Worm (Caenorhabditis elegans) whole organism, L1 larva: ENCODE results near the gene nhr-164.

Source experiments
- C16A3.4 ChIP-seq: fragments of 150-350 bp; optimal IDR thresholded peaks from 2 replicates; lab custom pipeline; 2014; ENCODE audit warnings: missing biosample characterization, missing genetic modification characterization
- C34B4.2 ChIP-seq: sonication (generic microtip); optimal IDR thresholded peaks from 2 replicates; lab custom pipeline; 2017; ENCODE audit warnings: mild to moderate bottlenecking, missing genetic modification characterization, missing compliant biosample characterization
- alr-1 ChIP-seq: fragments of 200-800 bp; sonication (Bioruptor generic); optimal IDR thresholded peaks from 2 replicates; lab custom pipeline; 2018; ENCODE audit warnings: borderline replicate concordance, mild to moderate bottlenecking, missing genetic modification characterization, missing compliant biosample characterization
- aly-2 ChIP-seq: fragments of 150-350 bp; optimal IDR thresholded peaks from 2 replicates; lab custom pipeline; 2014; ENCODE audit warnings: missing biosample characterization, missing genetic modification characterization
- ama-1 ChIP-seq: fragments of 150-350 bp; optimal IDR thresholded peaks from 2 replicates; lab custom pipeline; 2014
- ceh-63 ChIP-seq: fragments of 200-800 bp; sonication (Bioruptor generic); optimal IDR thresholded peaks from 2 replicates; lab custom pipeline; 2018; ENCODE audit warnings: mild to moderate bottlenecking, missing genetic modification characterization, missing compliant biosample characterization
- ceh-8 ChIP-seq: fragments of 200-800 bp; sonication (Bioruptor generic); optimal IDR thresholded peaks from 2 replicates; lab custom pipeline; 2018; ENCODE audit warnings: mild to moderate bottlenecking, missing genetic modification characterization, moderate library complexity, missing compliant biosample characterization
- ceh-90 ChIP-seq: sonication (generic microtip); optimal IDR thresholded peaks from 2 replicates; lab custom pipeline; 2016; ENCODE audit warnings: missing genetic modification characterization, missing compliant biosample characterization
- efl-3 ChIP-seq: fragments of 200-800 bp; sonication (Bioruptor generic); optimal IDR thresholded peaks from 2 replicates; lab custom pipeline; 2018; ENCODE audit warnings: mild to moderate bottlenecking, missing genetic modification characterization, missing compliant biosample characterization
- elt-2 ChIP-seq: sonication (generic microtip); optimal IDR thresholded peaks from 2 replicates; lab custom pipeline; 2016; ENCODE audit warnings: missing genetic modification characterization, mild to moderate bottlenecking, inconsistent platforms, missing compliant biosample characterization, missing genetic modification reagents
- fkh-10 ChIP-seq: sonication (generic microtip); optimal IDR thresholded peaks from 2 replicates; lab custom pipeline; 2017; ENCODE audit warnings: missing biosample characterization, missing genetic modification reagents, missing genetic modification characterization
- fkh-4 ChIP-seq: sonication (generic microtip); optimal IDR thresholded peaks from 2 replicates; lab custom pipeline; 2016; ENCODE audit warnings: missing compliant biosample characterization, missing genetic modification characterization, borderline replicate concordance
- fkh-8 ChIP-seq: sonication (generic microtip); optimal IDR thresholded peaks from 2 replicates; lab custom pipeline; 2016; ENCODE audit warnings: mild to moderate bottlenecking, missing genetic modification characterization, missing compliant biosample characterization
- fos-1 ChIP-seq: fragments of 150-350 bp; optimal IDR thresholded peaks from 2 replicates; lab custom pipeline; 2014; ENCODE audit warnings: missing biosample characterization, missing genetic modification characterization
- hpl-2 ChIP-seq: fragments of 150-350 bp; optimal IDR thresholded peaks from 2 replicates; lab custom pipeline; 2014; ENCODE audit warnings: missing biosample characterization, missing genetic modification reagents, missing genetic modification characterization
- irx-1 ChIP-seq: sonication (generic microtip); optimal IDR thresholded peaks from 2 replicates; lab custom pipeline; 2016; ENCODE audit warnings: missing genetic modification characterization, missing compliant biosample characterization
- isw-1 ChIP-seq: fragments of 200-800 bp; sonication (Bioruptor generic); IDR thresholded peaks from 2 replicates; pipeline ENCODE4 v1.3.6; 2022; ENCODE audit warnings: missing genetic modification characterization, missing compliant biosample characterization
- jun-1 ChIP-seq: fragments of 150-350 bp; optimal IDR thresholded peaks from 2 replicates; lab custom pipeline; 2014; ENCODE audit warnings: missing biosample characterization, missing genetic modification reagents, missing genetic modification characterization
- lin-13 ChIP-seq: fragments of 150-350 bp; optimal IDR thresholded peaks from 2 replicates; lab custom pipeline; 2014; ENCODE audit warnings: missing biosample characterization, missing genetic modification reagents, missing genetic modification characterization
- lin-14 ChIP-seq: fragments of 200-800 bp; sonication (Bioruptor generic); optimal IDR thresholded peaks from 2 replicates; lab custom pipeline; 2018; ENCODE audit warnings: mild to moderate bottlenecking, missing genetic modification characterization, moderate library complexity, missing compliant biosample characterization
- lin-15B ChIP-seq: fragments of 150-350 bp; sonication (generic microtip); optimal IDR thresholded peaks from 3 replicates; lab custom pipeline; 2014; ENCODE audit warnings: missing biosample characterization, missing genetic modification characterization
- lir-3 ChIP-seq: sonication (generic microtip); optimal IDR thresholded peaks from 2 replicates; lab custom pipeline; 2016; ENCODE audit warnings: mild to moderate bottlenecking, missing genetic modification characterization, moderate library complexity, missing compliant biosample characterization; ENCODE audit not compliant: poor library complexity
- mdl-1 ChIP-seq, 2 experiments: fragments of 150-350 bp; optimal IDR thresholded peaks; 2 replicates each; lab custom pipeline; 2014 to 2017; ENCODE audit warnings: missing biosample characterization in 2 of 2, missing genetic modification characterization in 2 of 2, inconsistent platforms in 1 of 2
- mep-1 ChIP-seq: fragments of 150-350 bp; optimal IDR thresholded peaks from 2 replicates; lab custom pipeline; 2014; ENCODE audit warnings: missing biosample characterization, missing genetic modification characterization
- nhr-11 ChIP-seq: fragments of 150-350 bp; optimal IDR thresholded peaks from 2 replicates; lab custom pipeline; 2014; ENCODE audit warnings: missing biosample characterization, missing genetic modification characterization
- nhr-237 ChIP-seq: fragments of 150-350 bp; optimal IDR thresholded peaks from 2 replicates; lab custom pipeline; 2014; ENCODE audit warnings: missing biosample characterization, missing genetic modification characterization
- nhr-71 ChIP-seq: sonication (generic microtip); optimal IDR thresholded peaks from 2 replicates; lab custom pipeline; 2016; ENCODE audit warnings: mild to moderate bottlenecking, missing genetic modification characterization, moderate library complexity, missing compliant biosample characterization
- nhr-84 ChIP-seq: sonication (generic microtip); optimal IDR thresholded peaks from 2 replicates; lab custom pipeline; 2017; ENCODE audit warnings: missing biosample characterization, missing genetic modification characterization
- nhr-85 ChIP-seq: sonication (generic microtip); peaks from one replicate; lab custom pipeline; 2016; ENCODE audit warnings: missing genetic modification characterization, inconsistent platforms, missing compliant biosample characterization
- pqm-1 ChIP-seq: sonication (generic microtip); optimal IDR thresholded peaks from 3 replicates; lab custom pipeline; 2017; ENCODE audit warnings: missing biosample characterization, missing genetic modification characterization
- skn-1 ChIP-seq: fragments of 150-350 bp; optimal IDR thresholded peaks from 2 replicates; lab custom pipeline; 2014; ENCODE audit warnings: missing biosample characterization, missing genetic modification characterization
- snpc-4 ChIP-seq: fragments of 150-350 bp; optimal IDR thresholded peaks from 2 replicates; lab custom pipeline; 2014; ENCODE audit warnings: missing biosample characterization, missing genetic modification characterization
- sptf-1 ChIP-seq: fragments of 150-350 bp; optimal IDR thresholded peaks from 2 replicates; lab custom pipeline; 2014; ENCODE audit warnings: missing biosample characterization, missing genetic modification characterization
- sup-37 ChIP-seq: fragments of 200-800 bp; sonication (Bioruptor generic); optimal IDR thresholded peaks from 2 replicates; lab custom pipeline; 2018; ENCODE audit warnings: mild to moderate bottlenecking, missing genetic modification characterization, missing compliant biosample characterization
- tbx-2 ChIP-seq: sonication (generic microtip); optimal IDR thresholded peaks from 2 replicates; lab custom pipeline; 2016; ENCODE audit warnings: missing genetic modification characterization, missing compliant biosample characterization
- tlp-1 ChIP-seq: fragments of 150-350 bp; optimal IDR thresholded peaks from 2 replicates; lab custom pipeline; 2014; ENCODE audit warnings: missing biosample characterization, missing genetic modification characterization
- unc-130 ChIP-seq: fragments of 150-350 bp; optimal IDR thresholded peaks from 2 replicates; lab custom pipeline; 2017; ENCODE audit warnings: missing biosample characterization, missing genetic modification characterization, inconsistent platforms
- unc-30 ChIP-seq: sonication (generic microtip); optimal IDR thresholded peaks from 2 replicates; lab custom pipeline; 2017; ENCODE audit warnings: missing biosample characterization, missing genetic modification characterization
- unc-86 ChIP-seq: sonication (generic microtip); optimal IDR thresholded peaks from 2 replicates; lab custom pipeline; 2016; ENCODE audit warnings: missing genetic modification characterization, missing compliant biosample characterization
- zag-1 ChIP-seq: fragments of 150-350 bp; optimal IDR thresholded peaks from 2 replicates; lab custom pipeline; 2014; ENCODE audit warnings: missing biosample characterization, missing genetic modification characterization
- ztf-4 ChIP-seq: fragments of 150-350 bp; optimal IDR thresholded peaks from 2 replicates; lab custom pipeline; 2014; ENCODE audit warnings: missing biosample characterization, missing genetic modification characterization

nhr-164 gene

ce11 chrV:15244456-15244855 is 8.9 kb upstream of the nhr-164 start, which contains the start of gene kin-30:
Gene kin-30 (plus strand): TSS chrV:15244756.
- no peak for TF ChIP-seq skn-1 (tag; lab: Kevin White, UChicago)
- no peak for TF ChIP-seq isw-1 (GFP tag; lab: Robert Waterston, UW)
- no peak for TF ChIP-seq nhr-85 (tag; lab: Kevin White, UChicago)
- no peak for TF ChIP-seq snpc-4 (tag; lab: Kevin White, UChicago)
- TF ChIP-seq zag-1 (tag; lab: Kevin White, UChicago) = no peak
- no peak for TF ChIP-seq tbx-2
- no peak for TF ChIP-seq lin-13
- TF ChIP-seq fkh-8 (tag; lab: Kevin White, UChicago) = no peak
- no peak for TF ChIP-seq ama-1 (lab: Kevin White, UChicago)
- TF ChIP-seq unc-30 (tag; lab: Kevin White, UChicago) = no peak
- TF ChIP-seq ztf-4 (tag; lab: Kevin White, UChicago) = no peak

- TF ChIP-seq tlp-1 = no peak
- no peak for TF ChIP-seq ceh-63 (GFP tag; lab: Kevin White, UChicago)
- no peak for TF ChIP-seq elt-2 (tag; lab: Kevin White, UChicago)
- TF ChIP-seq lin-13 = no peak
- TF ChIP-seq C34B4.2 (tag; lab: Kevin White, UChicago) = no peak
- TF ChIP-seq fkh-8 (tag; lab: Kevin White, UChicago) = no peak
- TF ChIP-seq unc-130 (tag; lab: Kevin White, UChicago) = no peak
- TF ChIP-seq isw-1 (GFP tag; lab: Robert Waterston, UW) = no peak
- TF ChIP-seq sptf-1 = no peak
- no peak for TF ChIP-seq jun-1 (tag; lab: Kevin White, UChicago)
- TF ChIP-seq pqm-1 (tag; lab: Kevin White, UChicago) = no peak
- no peak for TF ChIP-seq nhr-71
- no peak for TF ChIP-seq fos-1 (tag; lab: Kevin White, UChicago)
- TF ChIP-seq ceh-90 (tag; lab: Kevin White, UChicago) = no peak
- no peak for TF ChIP-seq lin-15B (tag; lab: Kevin White, UChicago)
- TF ChIP-seq lir-3 (tag; lab: Kevin White, UChicago) = no peak
- TF ChIP-seq snpc-4 (tag; lab: Kevin White, UChicago) = no peak
- TF ChIP-seq nhr-237 = no peak
- no peak for TF ChIP-seq nhr-84 (tag; lab: Kevin White, UChicago)
- no peak for TF ChIP-seq aly-2 (tag; lab: Kevin White, UChicago)
Observed at ce11 chrV:15241259-15241658, 5.7 kb upstream of the nhr-164 start, which contains the start of gene chil-12. Gene chil-12 (plus strand): TSS chrV:15241559.

ce11 chrV:15240215-15240614 is 4.7 kb upstream of the nhr-164 start, which contains the start of gene srw-11:
Gene srw-11 (minus strand): TSS chrV:15240315.
- no peak for TF ChIP-seq lin-13
- no peak for TF ChIP-seq mep-1 (tag; lab: Kevin White, UChicago)
- no peak for TF ChIP-seq fkh-4 (tag; lab: Kevin White, UChicago)
- TF ChIP-seq snpc-4 (tag; lab: Kevin White, UChicago) = no peak
- no peak for TF ChIP-seq alr-1 (tag; lab: Kevin White, UChicago)
- TF ChIP-seq unc-86 (tag; lab: Kevin White, UChicago) = no peak
- TF ChIP-seq nhr-11 = no peak
- TF ChIP-seq irx-1 (tag; lab: Kevin White, UChicago) = no peak
- TF ChIP-seq nhr-237 = no peak

- TF ChIP-seq lin-14 (GFP tag; lab: Kevin White, UChicago) (no peak), lin-15B (tag; lab: Kevin White, UChicago) (no peak), ama-1 (lab: Kevin White, UChicago) (no peak), C16A3.4 (tag; lab: Kevin White, UChicago) (no peak), mdl-1 (tag; optimal IDR thresholded peaks at IDR 0.05; lab: Kevin White, UChicago) (no peak), hpl-2 (no peak), sup-37 (GFP tag; lab: Kevin White, UChicago) (no peak), fos-1 (tag; lab: Kevin White, UChicago) (no peak), nhr-237 (no peak), ceh-8 (no peak), unc-130 (tag; lab: Kevin White, UChicago) (no peak), fkh-10 (GFP tag; lab: Kevin White, UChicago) (no peak), efl-3 (no peak)
Observed at ce11 chrV:15238552-15238951, 3.0 kb upstream of the nhr-164 start, which contains the start of gene srw-12. Gene srw-12 (minus strand): TSS chrV:15238652.
